Worm (Caenorhabditis elegans) whole organism, young adult: ENCODE measurements around the gene srt-4.

ENCODE experiments used
- B0019.2 ChIP-seq: fragments of 200-800 bp; sonication (Bioruptor generic); conservative IDR thresholded peaks from 2 replicates; pipeline ENCODE4 v1.3.6; 2022; ENCODE audit warnings: missing genetic modification reagents, missing genetic modification characterization, missing compliant biosample characterization
- B0035.1 ChIP-seq: sonication (generic microtip); optimal IDR thresholded peaks from 2 replicates; lab custom pipeline; 2016; ENCODE audit warnings: missing genetic modification characterization, mild to moderate bottlenecking, missing compliant biosample characterization, missing genotype, missing genetic modification reagents
- C17E4.6 ChIP-seq: fragments of 200-800 bp; sonication (Bioruptor generic); IDR thresholded peaks from 2 replicates; pipeline ENCODE4 v1.3.6; 2022; ENCODE audit warnings: missing genetic modification reagents, missing genetic modification characterization, missing compliant biosample characterization
- F22D6.2 ChIP-seq: sonication (generic microtip); optimal IDR thresholded peaks from 2 replicates; lab custom pipeline; 2016; ENCODE audit warnings: mild to moderate bottlenecking, missing genetic modification characterization, missing compliant biosample characterization
- F23B12.7 ChIP-seq: sonication (generic microtip); optimal IDR thresholded peaks from 2 replicates; lab custom pipeline; 2017; ENCODE audit warnings: missing genetic modification characterization, mild to moderate bottlenecking, missing compliant biosample characterization, antibody characterized with exemption, moderate library complexity; ENCODE audit not compliant: insufficient read depth
- F39B2.1 ChIP-seq: fragments of 200-800 bp; sonication (Bioruptor generic); IDR thresholded peaks from 2 replicates; pipeline ENCODE4 v1.3.6; 2022; ENCODE audit warnings: missing genetic modification reagents, missing genetic modification characterization, missing compliant biosample characterization
- F49E8.2 ChIP-seq: sonication (generic microtip); optimal IDR thresholded peaks from 3 replicates; lab custom pipeline; 2017; ENCODE audit warnings: missing genetic modification characterization, mild to moderate bottlenecking, missing compliant biosample characterization, antibody characterized with exemption, moderate library complexity; ENCODE audit not compliant: insufficient read depth
- F52B5.7 ChIP-seq: sonication (generic microtip); optimal IDR thresholded peaks from 2 replicates; lab custom pipeline; 2016; ENCODE audit warnings: mild to moderate bottlenecking, missing genetic modification characterization, missing compliant biosample characterization
- K11D2.4 ChIP-seq: fragments of 200-800 bp; sonication (Bioruptor generic); IDR thresholded peaks from 2 replicates; pipeline ENCODE4 v1.3.6; 2022; ENCODE audit warnings: missing genetic modification reagents, missing genetic modification characterization, missing compliant biosample characterization
- K12H6.12 ChIP-seq: fragments of 200-800 bp; sonication (Bioruptor generic); optimal IDR thresholded peaks from 2 replicates; lab custom pipeline; 2018; ENCODE audit warnings: mild to moderate bottlenecking, missing genetic modification characterization, missing compliant biosample characterization
- ama-1 ChIP-seq, 3 experiments: fragments of 150-350 bp in 1 of 3; sonication (generic microtip) in 2 of 3; optimal IDR thresholded peaks; 2 replicates each; lab custom pipeline; 2014 to 2018; ENCODE audit warnings: missing biosample characterization in 2 of 3, missing genetic modification characterization in 2 of 3, missing genetic modification reagents in 2 of 3
- aptf-2 ChIP-seq: fragments of 200-800 bp; sonication (Bioruptor generic); conservative IDR thresholded peaks from 2 replicates; pipeline ENCODE4 v1.3.6; 2022; ENCODE audit warnings: missing genetic modification reagents, missing genetic modification characterization, missing compliant biosample characterization
- athp-1 ChIP-seq: sonication (generic microtip); optimal IDR thresholded peaks from 2 replicates; lab custom pipeline; 2017; ENCODE audit warnings: mild to moderate bottlenecking, missing genetic modification characterization, missing compliant biosample characterization
- bed-1 ChIP-seq: fragments of 200-800 bp; sonication (Bioruptor generic); IDR thresholded peaks from 2 replicates; pipeline ENCODE4 v1.3.6; 2022; ENCODE audit warnings: missing genetic modification reagents, missing genetic modification characterization, missing compliant biosample characterization
- cebp-1 ChIP-seq, 2 experiments: fragments of 200-800 bp in 1 of 2; sonication (Bioruptor generic) in 1 of 2; sonication (generic microtip) in 1 of 2; IDR thresholded peaks in 1 of 2; optimal IDR thresholded peaks in 1 of 2; 2 replicates each; pipeline versions ENCODE4 v1.3.6 to Lab custom; 2017 to 2022; ENCODE audit warnings: missing compliant biosample characterization in 2 of 2, missing genetic modification characterization in 2 of 2, mild to moderate bottlenecking in 1 of 2, missing genetic modification reagents in 1 of 2, moderate library complexity in 1 of 2
- ceh-100 ChIP-seq: fragments of 200-800 bp; sonication (Bioruptor generic); IDR thresholded peaks from 2 replicates; pipeline ENCODE4 v1.3.6; 2022; ENCODE audit warnings: missing genetic modification reagents, missing genetic modification characterization, missing compliant biosample characterization
- ceh-40 ChIP-seq: fragments of 200-800 bp; sonication (Bioruptor generic); IDR thresholded peaks from 2 replicates; pipeline ENCODE4 v1.3.6; 2022; ENCODE audit warnings: missing genetic modification characterization, missing compliant biosample characterization
- dox-1 ChIP-seq: fragments of 200-800 bp; sonication (Bioruptor generic); IDR thresholded peaks from 2 replicates; pipeline ENCODE4 v1.3.6; 2022; ENCODE audit warnings: missing genetic modification reagents, missing genetic modification characterization, missing compliant biosample characterization
- dpff-1 ChIP-seq: sonication (generic microtip); optimal IDR thresholded peaks from 2 replicates; lab custom pipeline; 2017; ENCODE audit warnings: mild to moderate bottlenecking, missing genetic modification characterization, missing compliant biosample characterization
- egl-44 ChIP-seq: fragments of 200-800 bp; sonication (Bioruptor generic); IDR thresholded peaks from 2 replicates; pipeline ENCODE4 v1.3.6; 2022; ENCODE audit warnings: missing genetic modification reagents, missing genetic modification characterization, missing compliant biosample characterization
- egrh-3 ChIP-seq: fragments of 200-800 bp; sonication (Bioruptor generic); IDR thresholded peaks from 2 replicates; pipeline ENCODE4 v1.3.6; 2022; ENCODE audit warnings: missing genetic modification reagents, missing genetic modification characterization, missing compliant biosample characterization
- ekl-4 ChIP-seq: fragments of 200-800 bp; sonication (Bioruptor generic); IDR thresholded peaks from 2 replicates; pipeline ENCODE4 v1.3.6; 2022; ENCODE audit warnings: missing genetic modification reagents, missing genetic modification characterization, missing compliant biosample characterization
- him-1 ChIP-seq: sonication (generic microtip); optimal IDR thresholded peaks from 2 replicates; lab custom pipeline; 2016; ENCODE audit warnings: missing genotype, missing genetic modification reagents, missing genetic modification characterization, missing compliant biosample characterization
- hlh-12 ChIP-seq: sonication (generic microtip); optimal IDR thresholded peaks from 2 replicates; lab custom pipeline; 2016; ENCODE audit warnings: missing genetic modification characterization, missing compliant biosample characterization
- hmg-1.2 ChIP-seq: fragments of 200-800 bp; sonication (Bioruptor generic); IDR thresholded peaks from 2 replicates; pipeline ENCODE4 v1.3.6; 2022; ENCODE audit warnings: missing genetic modification reagents, missing genetic modification characterization, missing compliant biosample characterization
- lag-1 ChIP-seq: fragments of 200-800 bp; sonication (Bioruptor generic); IDR thresholded peaks from 2 replicates; pipeline ENCODE4 v1.3.6; 2022; ENCODE audit warnings: missing genetic modification reagents, missing genetic modification characterization, missing compliant biosample characterization
- let-526 ChIP-seq: fragments of 200-800 bp; sonication (Bioruptor generic); IDR thresholded peaks from 2 replicates; pipeline ENCODE4 v1.3.6; 2022; ENCODE audit warnings: missing genetic modification reagents, missing genetic modification characterization, missing compliant biosample characterization
- lin-26 ChIP-seq: fragments of 200-800 bp; sonication (Bioruptor generic); IDR thresholded peaks from 2 replicates; pipeline ENCODE4 v1.3.6; 2022; ENCODE audit warnings: missing genetic modification reagents, missing genetic modification characterization, missing compliant biosample characterization
- lin-40 ChIP-seq: sonication (generic microtip); optimal IDR thresholded peaks from 2 replicates; lab custom pipeline; 2016; ENCODE audit warnings: missing genetic modification characterization, mild to moderate bottlenecking, missing compliant biosample characterization, missing genotype, missing genetic modification reagents
- lir-1 ChIP-seq: fragments of 200-800 bp; sonication (Bioruptor generic); conservative IDR thresholded peaks from 2 replicates; pipeline ENCODE4 v1.3.6; 2022; ENCODE audit warnings: missing genetic modification reagents, missing genetic modification characterization, missing compliant biosample characterization
- mel-28 ChIP-seq: sonication (generic microtip); optimal IDR thresholded peaks from 2 replicates; lab custom pipeline; 2016; ENCODE audit warnings: borderline replicate concordance, mild to moderate bottlenecking, missing genetic modification characterization, missing compliant biosample characterization
- nfya-1 ChIP-seq: sonication (generic microtip); optimal IDR thresholded peaks from 2 replicates; lab custom pipeline; 2017; ENCODE audit warnings: antibody characterized with exemption, missing compliant biosample characterization, missing genetic modification characterization, borderline replicate concordance; ENCODE audit not compliant: insufficient read depth
- nfya-2 ChIP-seq: fragments of 200-800 bp; sonication (Bioruptor generic); IDR thresholded peaks from 2 replicates; pipeline ENCODE4 v1.3.6; 2022; ENCODE audit warnings: missing genetic modification reagents, missing genetic modification characterization, missing compliant biosample characterization
- nhr-90 ChIP-seq: sonication (generic microtip); optimal IDR thresholded peaks from 2 replicates; lab custom pipeline; 2016; ENCODE audit warnings: missing genotype, mild to moderate bottlenecking, missing genetic modification characterization, missing compliant biosample characterization
- pbrm-1 ChIP-seq: fragments of 200-800 bp; sonication (Bioruptor generic); IDR thresholded peaks from 2 replicates; pipeline ENCODE4 v1.3.6; 2022; ENCODE audit warnings: missing genetic modification reagents, missing genetic modification characterization, missing compliant biosample characterization
- rec-8 ChIP-seq, 2 experiments: sonication (generic microtip); optimal IDR thresholded peaks; 2 replicates each; lab custom pipeline; 2016; ENCODE audit warnings: mild to moderate bottlenecking in 2 of 2, missing genetic modification characterization in 2 of 2, missing genetic modification reagents in 2 of 2, missing genotype in 2 of 2, missing biosample characterization in 1 of 2, missing compliant biosample characterization in 1 of 2, moderate library complexity in 1 of 2
- sea-2 ChIP-seq: fragments of 200-800 bp; sonication (Bioruptor generic); IDR thresholded peaks from 2 replicates; pipeline ENCODE4 v1.3.6; 2022; ENCODE audit warnings: missing genetic modification characterization, missing compliant biosample characterization
- snpc-1.3 ChIP-seq: sonication (generic microtip); optimal IDR thresholded peaks from 2 replicates; lab custom pipeline; 2017; ENCODE audit warnings: missing genetic modification characterization, mild to moderate bottlenecking, missing compliant biosample characterization, antibody characterized with exemption, moderate library complexity, missing genotype, missing genetic modification reagents; ENCODE audit not compliant: insufficient read depth
- somi-1 ChIP-seq: fragments of 200-800 bp; sonication (Bioruptor generic); optimal IDR thresholded peaks from 2 replicates; lab custom pipeline; 2018; ENCODE audit warnings: mild to moderate bottlenecking, missing genetic modification characterization, missing compliant biosample characterization
- sptf-2 ChIP-seq: fragments of 200-800 bp; sonication (Bioruptor generic); optimal IDR thresholded peaks from 2 replicates; lab custom pipeline; 2018; ENCODE audit warnings: mild to moderate bottlenecking, missing genetic modification characterization, missing compliant biosample characterization
- tbx-9 ChIP-seq: sonication (generic microtip); optimal IDR thresholded peaks from 2 replicates; lab custom pipeline; 2016; ENCODE audit warnings: borderline replicate concordance, missing genetic modification characterization, inconsistent platforms, missing compliant biosample characterization
- unc-130 ChIP-seq: sonication (generic microtip); optimal IDR thresholded peaks from 2 replicates; lab custom pipeline; 2016; ENCODE audit warnings: missing genetic modification reagents, missing genetic modification characterization, missing compliant biosample characterization
- unc-62 ChIP-seq: fragments of 150-350 bp; optimal IDR thresholded peaks from 2 replicates; lab custom pipeline; 2014; ENCODE audit warnings: missing biosample characterization, missing genetic modification reagents, missing genetic modification characterization
- xnd-1 ChIP-seq: sonication (generic microtip); optimal IDR thresholded peaks from 2 replicates; lab custom pipeline; 2016; ENCODE audit warnings: missing genotype, missing genetic modification reagents, missing genetic modification characterization, missing compliant biosample characterization
- zfh-2 ChIP-seq: fragments of 200-800 bp; sonication (Bioruptor generic); conservative IDR thresholded peaks from 2 replicates; pipeline ENCODE4 v1.3.6; 2022; ENCODE audit warnings: missing genetic modification reagents, missing genetic modification characterization, missing compliant biosample characterization
- ztf-25 ChIP-seq: fragments of 200-800 bp; sonication (Bioruptor generic); IDR thresholded peaks from 2 replicates; pipeline ENCODE4 v1.3.6; 2022; ENCODE audit warnings: missing genetic modification reagents, missing genetic modification characterization, missing compliant biosample characterization

The srt-4 gene

ce11 chrV:2600543-2600942 is 22.8 kb downstream of the srt-4 start (continued):
- TF ChIP-seq nfya-2 (0 out of 2 replicates have a peak, but pooled peaks have one; percentile 34), F39B2.1 (GFP tag; lab: Robert Waterston, UW) (no peak), athp-1 (tag; lab: Kevin White, UChicago) (peak; percentile 78), ceh-100 (GFP tag; lab: Robert Waterston, UW) (peak; percentile 78), K11D2.4 (GFP tag; lab: Robert Waterston, UW) (peak; percentile 88), C17E4.6 (GFP tag; lab: Robert Waterston, UW) (peak; percentile 25; the same call in 1 of the 2 replicates), ekl-4 (peak; percentile 90), dox-1 (GFP tag; lab: Robert Waterston, UW) (peak; percentile 92), K12H6.12 (tag; lab: Kevin White, UChicago) (peak; percentile 77), xnd-1 (tag; lab: Kevin White, UChicago) (peak; percentile 53), hlh-12 (no peak), him-1 (tag; lab: Kevin White, UChicago) (no peak), dpff-1 (tag; lab: Kevin White, UChicago) (no peak), F23B12.7 (tag; lab: Kevin White, UChicago) (peak; percentile 27), F49E8.2 (tag; lab: Kevin White, UChicago) (no peak), lin-40 (tag; lab: Kevin White, UChicago) (no peak), tbx-9 (tag; lab: Kevin White, UChicago) (no peak), zfh-2 (peak; percentile 51), lin-26 (GFP tag; lab: Robert Waterston, UW) (peak; percentile 51; the same call in 1 of the 2 replicates), egl-44 (GFP tag; lab: Robert Waterston, UW) (0 out of 2 replicates have a peak, but pooled peaks have one; percentile 38), nhr-90 (tag; lab: Kevin White, UChicago) (no peak), unc-130 (GFP tag; lab: Kevin White, UChicago) (peak; percentile 38), ztf-25 (no peak), pbrm-1 (GFP tag; lab: Robert Waterston, UW) (peak; percentile 95), nfya-1 (no peak), F52B5.7 (no peak), B0035.1 (tag; lab: Kevin White, UChicago) (peak; percentile 22), let-526 (GFP tag; lab: Robert Waterston, UW) (peak; percentile 69; the same call in 1 of the 2 replicates), unc-62 (GFP tag; lab: Kevin White, UChicago) (no peak), ama-1 (optimal IDR thresholded peaks at IDR 0.05; lab: Kevin White, UChicago) (no peak), ama-1 (GFP tag; optimal IDR thresholded peaks at IDR 0.05; lab: Kevin White, UChicago) (no peak), B0019.2 (GFP tag; lab: Robert Waterston, UW) (no peak), bed-1 (GFP tag; lab: Robert Waterston, UW) (no peak), sptf-2 (GFP tag; lab: Kevin White, UChicago) (no peak), rec-8 (tag; optimal IDR thresholded peaks at IDR 0.05; lab: Kevin White, UChicago) (no peak), F22D6.2 (tag; lab: Kevin White, UChicago) (peak; percentile 37), lag-1 (no peak), ceh-40 (GFP tag; lab: Robert Waterston, UW) (no peak), sea-2 (no peak), egrh-3 (GFP tag; lab: Robert Waterston, UW) (0 out of 2 replicates have a peak, but pooled peaks have one; percentile 11), cebp-1 (GFP tag; IDR thresholded peaks at IDR 0.05; lab: Robert Waterston, UW) (peak; percentile 60; the same call in 1 of the 2 replicates), cebp-1 (tag; optimal IDR thresholded peaks at IDR 0.05; lab: Kevin White, UChicago) (peak; percentile 90), mel-28 (no peak), lir-1 (GFP tag; lab: Robert Waterston, UW) (peak; percentile 84), somi-1 (GFP tag; lab: Kevin White, UChicago) (no peak), hmg-1.2 (GFP tag; lab: Robert Waterston, UW) (peak; percentile 81), snpc-1.3 (tag; lab: Kevin White, UChicago) (no peak), aptf-2 (GFP tag; lab: Robert Waterston, UW) (peak; percentile 53; the same call in 1 of the 2 replicates)
